Worm (Caenorhabditis elegans): ENCODE data around the gene mcm-2.

Gene mcm-2

DNA sequence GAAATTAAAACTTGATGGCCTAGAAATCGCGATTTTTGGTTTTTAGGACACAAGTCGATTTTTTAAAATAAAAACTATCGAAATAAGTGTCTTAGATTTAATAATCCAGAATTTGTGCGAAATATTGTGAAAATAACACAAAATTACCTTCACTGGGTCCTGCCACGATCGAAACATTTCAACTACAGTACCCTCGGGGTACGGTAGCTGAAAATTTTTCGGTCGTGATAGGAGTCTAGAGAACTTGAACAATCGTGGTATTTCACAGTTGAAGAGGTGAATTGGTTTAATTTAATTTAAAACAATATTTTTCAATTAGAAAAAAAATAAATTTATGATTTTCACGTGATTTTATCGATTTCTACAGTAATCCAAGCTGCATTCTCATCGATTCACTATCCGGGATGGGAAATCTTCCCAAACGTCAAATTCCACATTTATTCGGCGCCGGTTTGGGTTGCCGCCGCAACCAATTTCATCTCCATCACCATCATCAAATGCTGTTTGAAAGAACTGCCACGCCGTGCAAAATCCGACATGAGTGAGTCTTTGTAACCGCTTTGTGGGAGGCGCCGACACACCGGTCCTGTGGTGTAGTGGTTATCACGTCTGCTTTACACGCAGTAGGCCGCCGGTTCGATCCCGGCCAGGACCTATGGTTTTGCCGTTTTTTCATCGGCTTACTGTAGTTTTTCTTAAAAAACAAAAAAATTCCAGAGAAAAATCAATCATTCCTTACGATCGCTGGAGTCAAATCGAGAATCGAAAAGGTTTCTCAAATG, 47.4 kb downstream of the mcm-2 start (continued):
- 0 out of 2 replicates have a peak, but pooled peaks have one; percentile 47 for TF ChIP-seq vab-7 (GFP tag; IDR thresholded peaks at IDR 0.05)
- 0 out of 2 replicates have a peak, but pooled peaks have one; percentile 38 for TF ChIP-seq ZK337.2 (GFP tag; IDR thresholded peaks at IDR 0.05)
- TF ChIP-seq fkh-10 (GFP tag; optimal IDR thresholded peaks at IDR 0.05), result peak; percentile 49
- peak in 1 of 2 experiments; percentile 42 for TF ChIP-seq hif-1 (tag; optimal IDR thresholded peaks at IDR 0.05)
- peak in 1 of 2 experiments; percentile 53 for TF ChIP-seq lsy-2 (tag; optimal IDR thresholded peaks at IDR 0.05)
- peak; percentile 54 for TF ChIP-seq rbr-2 (tag; optimal IDR thresholded peaks at IDR 0.05)
- TF ChIP-seq T20F7.1 (GFP tag; optimal IDR thresholded peaks at IDR 0.05), result no peak
- no peak for TF ChIP-seq sdz-12 (GFP tag; optimal IDR thresholded peaks at IDR 0.05)
- TF ChIP-seq F44E2.7 (GFP tag; IDR thresholded peaks at IDR 0.05), result no peak
- no peak for TF ChIP-seq daf-16 (GFP tag; optimal IDR thresholded peaks at IDR 0.05)
- TF ChIP-seq daf-16 (tag; optimal IDR thresholded peaks at IDR 0.05), result peak; percentile 41
- peak; percentile 63 for TF ChIP-seq hlh-11 (tag; optimal IDR thresholded peaks at IDR 0.05)
- TF ChIP-seq lin-39 (tag; optimal IDR thresholded peaks at IDR 0.05), result no peak
- TF ChIP-seq ztf-7 (tag; optimal IDR thresholded peaks at IDR 0.05), result no peak
- TF ChIP-seq nhr-11 (tag; optimal IDR thresholded peaks at IDR 0.05), result no peak
- TF ChIP-seq php-3 (GFP tag; IDR thresholded peaks at IDR 0.05), result peak; percentile 46; the same call in 1 of the 2 replicates
- peak; percentile 33 for TF ChIP-seq nhr-25 (tag; optimal IDR thresholded peaks at IDR 0.05; ENCODE audit: borderline replicate concordance, insufficient read depth)
- TF ChIP-seq arid-1 (GFP tag; conservative IDR thresholded peaks at IDR 0.05), result 0 out of 2 replicates have a peak, but pooled peaks have one; percentile 34
- no peak for TF ChIP-seq daf-12 (tag; optimal IDR thresholded peaks at IDR 0.05)
- peak; percentile 45; the same call in 1 of the 2 replicates for TF ChIP-seq pha-4 (GFP tag; IDR thresholded peaks at IDR 0.05)
- no peak for TF ChIP-seq pha-4 (tag; optimal IDR thresholded peaks at IDR 0.05)
- TF ChIP-seq snpc-4 (tag; optimal IDR thresholded peaks at IDR 0.05), result no peak
- TF ChIP-seq unc-62 (GFP tag; optimal IDR thresholded peaks at IDR 0.05 in 1 of 2), result peak in 1 of 2 experiments; percentile 60
- TF ChIP-seq unc-62 (tag; optimal IDR thresholded peaks at IDR 0.05), result no peak
- peak; percentile 73 for TF ChIP-seq aha-1 (tag)
- TF ChIP-seq nhr-28 (tag; optimal IDR thresholded peaks at IDR 0.05), result peak; percentile 1
- peak; percentile 19 for TF ChIP-seq lir-3 (tag; optimal IDR thresholded peaks at IDR 0.05)
- TF ChIP-seq mep-1 (tag; optimal IDR thresholded peaks at IDR 0.05), result peak; percentile 68
- no peak for TF ChIP-seq zfp-3 (GFP tag; conservative IDR thresholded peaks at IDR 0.05)
- TF ChIP-seq dpl-1 (GFP tag; optimal IDR thresholded peaks at IDR 0.05), result peak; percentile 33

DNA sequence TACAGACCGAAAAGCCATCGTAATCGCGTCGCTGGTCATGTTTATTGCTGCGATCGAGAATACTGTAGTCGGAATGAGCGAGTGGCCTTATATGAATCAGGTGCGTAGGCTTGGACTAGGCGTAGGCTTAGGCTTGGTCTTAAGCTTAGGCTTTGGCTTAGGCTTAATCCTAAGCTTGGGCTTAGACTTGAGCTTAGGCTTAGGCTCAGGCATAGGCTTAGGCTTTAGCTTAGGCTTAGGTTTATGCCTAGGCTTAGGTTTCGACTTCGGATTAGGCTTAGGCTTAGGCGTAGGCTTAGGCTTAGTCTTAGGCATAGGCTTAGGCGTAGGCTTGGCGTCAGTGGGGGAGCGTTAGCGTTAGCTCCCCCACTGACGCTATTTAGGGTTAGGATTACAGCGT, 51.6 kb downstream of the mcm-2 start:
- no peak for TF ChIP-seq daf-8 (GFP tag; IDR thresholded peaks at IDR 0.05)

DNA sequence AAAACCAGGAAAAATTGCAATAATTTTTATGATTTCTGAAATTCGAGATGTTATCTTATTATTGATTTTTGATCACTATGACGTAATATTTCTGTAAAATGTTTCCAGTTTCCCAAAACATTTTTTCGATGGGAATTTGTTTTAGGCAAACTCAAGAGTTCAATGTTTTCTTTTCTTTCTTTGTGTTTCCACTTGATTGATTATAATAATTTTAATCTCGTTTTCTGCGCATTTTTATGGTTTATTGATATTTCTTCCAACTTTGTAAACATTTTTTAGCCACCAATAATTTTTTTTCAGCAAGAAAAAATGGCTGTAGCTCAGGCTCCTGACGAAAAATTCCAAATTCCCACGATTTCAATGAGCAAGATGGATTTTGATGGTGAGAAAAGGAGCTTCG, 52.2 kb downstream of the mcm-2 start, which contains the start of gene W03C9.6:
TSS of gene W03C9.6 (plus strand) at position 301 of the 400 bp plus-strand sequence.
- TF ChIP-seq dmd-8 (GFP tag; IDR thresholded peaks at IDR 0.05), result no peak
- no peak for TF ChIP-seq lin-29 (GFP tag; IDR thresholded peaks at IDR 0.05)
- TF ChIP-seq lin-13 (GFP tag; optimal IDR thresholded peaks at IDR 0.05), result no peak
- no peak for TF ChIP-seq fos-1 (tag; optimal IDR thresholded peaks at IDR 0.05)
- no peak for TF ChIP-seq arid-1 (GFP tag; conservative IDR thresholded peaks at IDR 0.05)
- no peak for TF ChIP-seq ceh-20 (GFP tag; IDR thresholded peaks at IDR 0.05)
- no peak for TF ChIP-seq ZK546.5 (tag; optimal IDR thresholded peaks at IDR 0.05)
- TF ChIP-seq nhr-11 (tag; optimal IDR thresholded peaks at IDR 0.05), result no peak
- TF ChIP-seq lin-39 (tag; optimal IDR thresholded peaks at IDR 0.05), result no peak
- no peak for TF ChIP-seq pqm-1 (tag; optimal IDR thresholded peaks at IDR 0.05)
- TF ChIP-seq F37D6.2 (tag; optimal IDR thresholded peaks at IDR 0.05), result no peak
- no peak for TF ChIP-seq daf-12 (tag; optimal IDR thresholded peaks at IDR 0.05)
- TF ChIP-seq T20F7.1 (GFP tag; optimal IDR thresholded peaks at IDR 0.05), result no peak
- TF ChIP-seq F49E8.2 (tag; optimal IDR thresholded peaks at IDR 0.05; ENCODE audit: borderline replicate concordance), result no peak
- no peak for TF ChIP-seq ceh-32 (tag; optimal IDR thresholded peaks at IDR 0.05; ENCODE audit: poor library complexity)
- no peak for TF ChIP-seq lsy-2 (tag; optimal IDR thresholded peaks at IDR 0.05)
- no peak for TF ChIP-seq sdz-12 (GFP tag; optimal IDR thresholded peaks at IDR 0.05)
- TF ChIP-seq dve-1 (tag; optimal IDR thresholded peaks at IDR 0.05; ENCODE audit: insufficient read depth), result no peak
- no peak for TF ChIP-seq ceh-82 (tag; optimal IDR thresholded peaks at IDR 0.05)
